Worm (Caenorhabditis elegans) whole organism, early embryonic: ENCODE results near the gene F38B7.3.

ENCODE experiments used
- B0310.2 ChIP-seq: sonication (generic microtip); optimal IDR thresholded peaks from 2 replicates; lab custom pipeline; 2016; ENCODE audit warnings: mild to moderate bottlenecking, missing genetic modification characterization, missing compliant biosample characterization
- F13C5.2 ChIP-seq: sonication (generic microtip); optimal IDR thresholded peaks from 2 replicates; lab custom pipeline; 2017; ENCODE audit warnings: mild to moderate bottlenecking, missing genetic modification characterization, inconsistent platforms, missing compliant biosample characterization
- aly-1 ChIP-seq: sonication (generic microtip); optimal IDR thresholded peaks from 2 replicates; lab custom pipeline; 2016; ENCODE audit warnings: missing genetic modification characterization, missing compliant biosample characterization
- ama-1 ChIP-seq: fragments of 150-350 bp; optimal IDR thresholded peaks from 2 replicates; lab custom pipeline; 2014
- ceh-13 ChIP-seq: fragments of 200-800 bp; sonication (Bioruptor generic); optimal IDR thresholded peaks from 2 replicates; lab custom pipeline; 2018; ENCODE audit warnings: mild to moderate bottlenecking, missing genetic modification characterization, missing compliant biosample characterization
- ceh-36 ChIP-seq: sonication (generic microtip); optimal IDR thresholded peaks from 2 replicates; lab custom pipeline; 2016; ENCODE audit warnings: missing genetic modification characterization, inconsistent platforms, missing compliant biosample characterization
- ets-7 ChIP-seq: sonication (generic microtip); optimal IDR thresholded peaks from 2 replicates; lab custom pipeline; 2016; ENCODE audit warnings: missing genotype, missing genetic modification characterization, missing compliant biosample characterization
- flt-1 ChIP-seq: fragments of 200-800 bp; sonication (Bioruptor generic); IDR thresholded peaks from 2 replicates; pipeline ENCODE4 v1.3.6; 2022; ENCODE audit warnings: missing genetic modification characterization, missing compliant biosample characterization
- hmbx-1 ChIP-seq: sonication (generic microtip); optimal IDR thresholded peaks from 2 replicates; lab custom pipeline; 2016; ENCODE audit warnings: mild to moderate bottlenecking, missing genetic modification characterization, missing compliant biosample characterization
- hmg-4 ChIP-seq: fragments of 200-800 bp; sonication (Bioruptor generic); optimal IDR thresholded peaks from 2 replicates; lab custom pipeline; 2018; ENCODE audit warnings: mild to moderate bottlenecking, missing genetic modification characterization, missing compliant biosample characterization
- hnd-1 ChIP-seq: sonication (generic microtip); optimal IDR thresholded peaks from 2 replicates; lab custom pipeline; 2016; ENCODE audit warnings: missing genetic modification characterization, missing compliant biosample characterization
- pes-1 ChIP-seq: fragments of 200-800 bp; sonication (Bioruptor generic); IDR thresholded peaks from 2 replicates; pipeline ENCODE4 v1.3.6; 2022; ENCODE audit warnings: missing genetic modification reagents, missing genetic modification characterization, missing compliant biosample characterization
- scrt-1 ChIP-seq: fragments of 200-800 bp; sonication (Bioruptor generic); IDR thresholded peaks from 2 replicates; pipeline ENCODE4 v1.3.6; 2022; ENCODE audit warnings: missing genetic modification characterization, missing compliant biosample characterization
- sea-1 ChIP-seq: fragments of 200-800 bp; sonication (Bioruptor generic); conservative IDR thresholded peaks from 2 replicates; pipeline ENCODE4 v1.3.6; 2022; ENCODE audit warnings: missing genetic modification characterization, missing compliant biosample characterization
- tbx-11 ChIP-seq: fragments of 200-800 bp; sonication (Bioruptor generic); IDR thresholded peaks from 2 replicates; pipeline ENCODE4 v1.3.6; 2022; ENCODE audit warnings: missing genetic modification characterization, missing compliant biosample characterization
- tbx-37 ChIP-seq: fragments of 200-800 bp; sonication (Bioruptor generic); conservative IDR thresholded peaks from 2 replicates; pipeline ENCODE4 v1.3.6; 2022; ENCODE audit warnings: missing genetic modification reagents, missing genetic modification characterization, missing compliant biosample characterization
- tra-4 ChIP-seq: sonication (generic microtip); optimal IDR thresholded peaks from 2 replicates; lab custom pipeline; 2017; ENCODE audit warnings: missing genetic modification characterization, missing compliant biosample characterization

F38B7.3 gene

ce11 chrV:11545227-11545626 lies 3.7 kb upstream of the F38B7.3 start, which contains the start of gene F38B7.10:
Gene F38B7.10 (plus strand): TSS chrV:11545527.
- TF ChIP-seq ets-7 (tag; lab: Kevin White, UChicago) = no peak
- TF ChIP-seq ama-1 (lab: Kevin White, UChicago) = no peak
- TF ChIP-seq ceh-13 (GFP tag; lab: Kevin White, UChicago) = no peak
- no peak for TF ChIP-seq flt-1 (GFP tag; lab: Robert Waterston, UW)
- TF ChIP-seq scrt-1 (GFP tag; lab: Robert Waterston, UW) = no peak
- TF ChIP-seq sea-1 (GFP tag; lab: Robert Waterston, UW) = no peak
- no peak for TF ChIP-seq tbx-11
- TF ChIP-seq hmbx-1 (tag; lab: Kevin White, UChicago) = no peak
- no peak for TF ChIP-seq hmg-4
- TF ChIP-seq hnd-1 (tag; lab: Kevin White, UChicago) = no peak
- no peak for TF ChIP-seq B0310.2 (tag; lab: Kevin White, UChicago)
- TF ChIP-seq tbx-37 (GFP tag; lab: Robert Waterston, UW) = no peak

ce11 chrV:11546795-11547194 lies 2.1 kb upstream of the F38B7.3 start, which contains the start of gene F38B7.11:
Gene F38B7.11 (plus strand): TSS chrV:11547095.
- TF ChIP-seq scrt-1 (GFP tag; lab: Robert Waterston, UW) (no peak), tra-4 (tag; lab: Kevin White, UChicago) (no peak), ets-7 (tag; lab: Kevin White, UChicago) (no peak), sea-1 (GFP tag; lab: Robert Waterston, UW) (no peak)

ce11 chrV:11552379-11552778 lies 3.5 kb downstream of the F38B7.3 start, which contains the start of gene srx-85:
Gene srx-85 (plus strand): TSS chrV:11552679.
- TF ChIP-seq tbx-11 = no peak
- no peak for TF ChIP-seq ceh-36 (tag; lab: Kevin White, UChicago)
- TF ChIP-seq tbx-37 (GFP tag; lab: Robert Waterston, UW) = no peak
- TF ChIP-seq pes-1 (GFP tag; lab: Robert Waterston, UW) = no peak
- no peak for TF ChIP-seq hmbx-1 (tag; lab: Kevin White, UChicago)
- TF ChIP-seq B0310.2 (tag; lab: Kevin White, UChicago) = no peak
- no peak for TF ChIP-seq tra-4 (tag; lab: Kevin White, UChicago)
- no peak for TF ChIP-seq aly-1
- no peak for TF ChIP-seq ama-1 (lab: Kevin White, UChicago)
- no peak for TF ChIP-seq ceh-13 (GFP tag; lab: Kevin White, UChicago)
- TF ChIP-seq F13C5.2 (tag; lab: Kevin White, UChicago) = no peak
- TF ChIP-seq sea-1 (GFP tag; lab: Robert Waterston, UW) = no peak
- no peak for TF ChIP-seq hnd-1 (tag; lab: Kevin White, UChicago)
- no peak for TF ChIP-seq flt-1 (GFP tag; lab: Robert Waterston, UW)
- TF ChIP-seq hmg-4 = no peak
- no peak for TF ChIP-seq scrt-1 (GFP tag; lab: Robert Waterston, UW)
- no peak for TF ChIP-seq ets-7 (tag; lab: Kevin White, UChicago)

ce11 chrV:11554260-11554659 lies 5.4 kb downstream of the F38B7.3 start, which contains the start of gene duo-1:
Gene duo-1 (plus strand): TSS chrV:11554630.
- TF ChIP-seq F13C5.2 (tag; lab: Kevin White, UChicago) (no peak), hmbx-1 (tag; lab: Kevin White, UChicago) (no peak), tbx-37 (GFP tag; lab: Robert Waterston, UW) (no peak), tbx-11 (no peak), hmg-4 (no peak), flt-1 (GFP tag; lab: Robert Waterston, UW) (no peak), sea-1 (GFP tag; lab: Robert Waterston, UW) (no peak), ceh-13 (GFP tag; lab: Kevin White, UChicago) (no peak), aly-1 (no peak), scrt-1 (GFP tag; lab: Robert Waterston, UW) (no peak), ceh-36 (tag; lab: Kevin White, UChicago) (no peak), tra-4 (tag; lab: Kevin White, UChicago) (no peak), pes-1 (GFP tag; lab: Robert Waterston, UW) (no peak), B0310.2 (tag; lab: Kevin White, UChicago) (no peak), ets-7 (tag; lab: Kevin White, UChicago) (no peak)

ce11 chrV:11562643-11563042 lies 13.7 kb downstream of the F38B7.3 start, which contains the start of gene srx-86:
Gene srx-86 (plus strand): TSS chrV:11562943.
- no peak for TF ChIP-seq ceh-13 (GFP tag; lab: Kevin White, UChicago)

ce11 chrV:11564573-11564972 lies 15.7 kb downstream of the F38B7.3 start, which contains the start of gene srx-87:
Gene srx-87 (plus strand): TSS chrV:11564873.
- TF ChIP-seq ets-7 (tag; lab: Kevin White, UChicago) (no peak), aly-1 (no peak), tbx-11 (no peak), sea-1 (GFP tag; lab: Robert Waterston, UW) (no peak), tra-4 (tag; lab: Kevin White, UChicago) (no peak)

- TF ChIP-seq hmg-4 (no peak), aly-1 (no peak), tbx-11 (no peak), sea-1 (GFP tag; lab: Robert Waterston, UW) (no peak), ama-1 (lab: Kevin White, UChicago) (no peak), scrt-1 (GFP tag; lab: Robert Waterston, UW) (no peak)
Observed at ce11 chrV:11570169-11570651, 21.3 kb downstream of the F38B7.3 start, which contains the start of the genes nhr-101 and pms-2. Gene nhr-101 (plus strand): TSS chrV:11570476. Gene pms-2 (minus strand): TSS chrV:11570601.
